Worm (Caenorhabditis elegans): ENCODE data around the gene rpl-35.
A peak's percentile ranks its signal among the peaks of the same experiment; 100 is the strongest.

rpl-35 gene

DNA sequence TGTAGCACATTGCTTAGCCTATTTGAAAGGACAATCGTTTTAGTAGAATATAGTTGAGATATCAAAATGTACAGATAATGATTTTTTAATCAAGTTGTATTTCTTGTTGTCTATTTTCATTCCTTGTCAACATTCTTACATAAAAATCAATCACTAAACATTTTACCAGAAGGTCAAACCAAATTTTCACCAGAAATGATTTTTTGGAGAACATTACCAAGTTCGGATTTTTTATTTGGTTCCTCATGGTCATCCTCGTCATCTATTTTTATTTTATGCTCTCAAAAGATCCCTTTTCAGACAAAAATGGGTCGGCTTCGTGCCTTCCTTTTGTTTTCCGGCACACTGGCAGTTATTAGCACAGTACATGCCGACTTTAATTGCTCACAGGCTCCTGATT, 18.5 kb downstream of the rpl-35 start, which contains the start of gene tyr-1:
Gene tyr-1, plus strand, starts transcription at position 301 of the 400 bp plus-strand sequence.
- TF ChIP-seq mab-5 (tag; optimal IDR thresholded peaks at IDR 0.05) (no peak), fos-1 (tag; optimal IDR thresholded peaks at IDR 0.05) (no peak), lin-11 (tag; optimal IDR thresholded peaks at IDR 0.05) (no peak), Y55F3AM.14 (GFP tag; optimal IDR thresholded peaks at IDR 0.05) (no peak), ceh-16 (tag; optimal IDR thresholded peaks at IDR 0.05) (no peak), peb-1 (tag; optimal IDR thresholded peaks at IDR 0.05) (no peak), ama-1 (optimal IDR thresholded peaks at IDR 0.05) (no peak), egl-27 (tag; optimal IDR thresholded peaks at IDR 0.05) (no peak), nhr-237 (tag; optimal IDR thresholded peaks at IDR 0.05) (no peak), sma-9 (GFP tag; optimal IDR thresholded peaks at IDR 0.05) (no peak), sma-9 (tag; optimal IDR thresholded peaks at IDR 0.05) (no peak), nhr-77 (tag; optimal IDR thresholded peaks at IDR 0.05) (no peak), unc-39 (tag; optimal IDR thresholded peaks at IDR 0.05) (no peak), lin-13 (GFP tag; optimal IDR thresholded peaks at IDR 0.05) (no peak), ceh-82 (tag; optimal IDR thresholded peaks at IDR 0.05) (no peak), ZK546.5 (tag; optimal IDR thresholded peaks at IDR 0.05) (no peak), unc-62 (GFP tag; optimal IDR thresholded peaks at IDR 0.05) (no peak)

DNA sequence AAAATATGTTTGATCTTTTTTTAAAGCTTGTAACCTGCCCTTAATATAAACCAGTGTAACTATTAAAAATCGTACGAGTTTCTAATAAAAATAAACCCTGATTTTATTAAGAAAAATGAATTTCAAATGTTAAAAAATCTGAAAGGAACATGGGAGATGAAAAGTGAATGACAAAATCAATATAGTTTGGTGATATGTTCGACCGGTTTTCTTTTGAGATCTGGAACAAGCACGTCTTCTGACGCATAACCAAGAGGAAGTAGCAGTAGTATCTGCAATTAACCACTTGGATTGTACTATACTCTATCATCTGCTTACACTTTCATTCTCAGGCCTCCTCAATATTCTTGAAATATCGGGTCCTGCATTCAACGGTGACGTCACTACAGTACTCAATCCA, 22.2 kb downstream of the rpl-35 start:
- TF ChIP-seq zag-1 (tag; optimal IDR thresholded peaks at IDR 0.05) (no peak), fos-1 (tag; optimal IDR thresholded peaks at IDR 0.05) (no peak), nhr-11 (tag; optimal IDR thresholded peaks at IDR 0.05) (no peak), mdl-1 (tag; optimal IDR thresholded peaks at IDR 0.05) (no peak), nhr-25 (tag; optimal IDR thresholded peaks at IDR 0.05) (peak; percentile 24), ama-1 (optimal IDR thresholded peaks at IDR 0.05) (no peak), lsy-2 (tag; optimal IDR thresholded peaks at IDR 0.05) (no peak)

DNA sequence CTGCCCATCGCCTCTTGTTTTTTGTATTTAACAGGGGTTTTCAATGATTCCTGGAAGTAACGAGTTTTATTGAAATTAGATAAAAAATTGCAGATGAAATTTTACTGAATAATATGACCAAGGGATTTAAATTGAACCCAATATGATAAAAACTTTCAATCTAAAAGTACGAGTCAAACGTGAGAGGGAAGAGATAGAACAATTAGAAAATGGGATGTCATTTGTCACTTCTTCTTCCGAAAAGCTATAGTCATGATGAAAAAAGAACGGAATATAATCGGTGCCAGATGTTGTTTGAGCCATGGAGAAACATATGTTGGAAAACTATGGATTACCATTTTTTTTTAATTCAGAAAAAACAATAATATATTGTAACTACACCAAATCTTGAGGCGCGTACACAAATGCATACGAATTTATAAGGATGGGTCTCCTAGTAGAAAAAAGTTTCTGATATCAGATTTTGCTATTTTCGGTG, 24.0 kb downstream of the rpl-35 start, which contains the start of gene sup-18:
Gene sup-18, minus strand, starts transcription at position 51 of the 478 bp plus-strand sequence.
- TF ChIP-seq alr-1 (tag; optimal IDR thresholded peaks at IDR 0.05) (no peak), sem-4 (tag; optimal IDR thresholded peaks at IDR 0.05) (no peak), sma-3 (GFP tag; optimal IDR thresholded peaks at IDR 0.05) (no peak), nhr-6 (tag; optimal IDR thresholded peaks at IDR 0.05) (no peak), ceh-82 (tag; optimal IDR thresholded peaks at IDR 0.05) (no peak), nhr-21 (tag; optimal IDR thresholded peaks at IDR 0.05) (no peak), snpc-4 (tag; optimal IDR thresholded peaks at IDR 0.05) (no peak), aly-2 (tag; optimal IDR thresholded peaks at IDR 0.05) (no peak), egl-27 (tag; optimal IDR thresholded peaks at IDR 0.05) (no peak), mbf-1 (tag; optimal IDR thresholded peaks at IDR 0.05) (no peak), skn-1 (tag; optimal IDR thresholded peaks at IDR 0.05) (no peak), lin-11 (tag; optimal IDR thresholded peaks at IDR 0.05) (no peak), sma-9 (GFP tag; optimal IDR thresholded peaks at IDR 0.05) (no peak), sma-9 (tag; optimal IDR thresholded peaks at IDR 0.05) (no peak), unc-39 (tag; optimal IDR thresholded peaks at IDR 0.05) (no peak), crh-2 (tag; optimal IDR thresholded peaks at IDR 0.05) (no peak)

DNA sequence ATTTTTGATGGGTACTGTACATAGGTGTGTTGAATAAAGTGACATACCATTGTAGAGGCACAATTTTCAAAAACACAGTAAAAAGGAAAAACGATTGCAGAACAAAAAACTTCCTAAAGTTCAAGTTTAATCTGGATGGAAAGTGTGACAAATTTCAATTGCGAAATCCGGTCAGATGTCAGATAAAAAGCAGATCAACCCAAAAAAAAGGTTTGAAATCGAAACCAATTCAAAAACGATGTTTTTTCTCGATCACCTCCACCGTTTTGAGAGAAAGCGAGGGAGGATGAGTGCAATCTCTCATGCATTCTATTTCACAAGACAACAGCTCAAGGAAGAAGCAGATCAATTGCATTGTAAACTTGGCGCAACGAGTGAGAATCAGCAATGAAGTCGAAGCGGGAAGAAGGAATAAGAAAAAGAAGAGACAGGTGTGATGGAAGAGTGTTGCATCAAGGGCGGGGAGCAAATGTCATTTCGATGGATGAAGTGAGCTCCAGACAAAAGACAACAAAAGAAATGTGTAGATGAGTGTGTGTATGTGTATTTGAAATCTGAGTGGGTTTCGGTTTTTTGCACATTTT, 25.3 kb downstream of the rpl-35 start:
- peak in 1 of 2 experiments; percentile 26 for TF ChIP-seq lsy-2 (tag; optimal IDR thresholded peaks at IDR 0.05)
- TF ChIP-seq sma-3 (GFP tag; optimal IDR thresholded peaks at IDR 0.05): no peak
- no peak for TF ChIP-seq nhr-11 (tag; optimal IDR thresholded peaks at IDR 0.05)
- no peak for TF ChIP-seq peb-1 (tag; optimal IDR thresholded peaks at IDR 0.05)
- TF ChIP-seq ztf-4 (tag; optimal IDR thresholded peaks at IDR 0.05): no peak
- peak; percentile 77 for TF ChIP-seq nhr-129 (tag; optimal IDR thresholded peaks at IDR 0.05)
- TF ChIP-seq sma-9 (GFP tag; optimal IDR thresholded peaks at IDR 0.05): peak; percentile 22
- no peak for TF ChIP-seq sma-9 (tag; optimal IDR thresholded peaks at IDR 0.05)
- TF ChIP-seq crh-2 (tag; optimal IDR thresholded peaks at IDR 0.05): no peak
- peak; percentile 49 for TF ChIP-seq C34F6.9 (tag; optimal IDR thresholded peaks at IDR 0.05)
- no peak for TF ChIP-seq zag-1 (tag; optimal IDR thresholded peaks at IDR 0.05)
- no peak for TF ChIP-seq nhr-6 (tag; optimal IDR thresholded peaks at IDR 0.05)
- TF ChIP-seq F13H6.1 (tag; optimal IDR thresholded peaks at IDR 0.05): peak; percentile 46
- no peak for TF ChIP-seq nhr-12 (tag; optimal IDR thresholded peaks at IDR 0.05)

Measured in whole organism, L2 larva.